Worm (Caenorhabditis elegans): Measurements from ENCODE around the gene asm-2.

Gene asm-2

ce11 chrX:11339375-11339924 is 15.4 kb upstream of the asm-2 start, which contains the start of gene aco-1 (continued):
- TF ChIP-seq xbp-1 (tag; optimal IDR thresholded peaks at IDR 0.05), result peak; percentile 24
- TF ChIP-seq nhr-90 (tag; optimal IDR thresholded peaks at IDR 0.05; ENCODE audit: poor library complexity), result peak; percentile 73
- no peak for TF ChIP-seq sptf-1 (tag; optimal IDR thresholded peaks at IDR 0.05)
- TF ChIP-seq alr-1 (tag; optimal IDR thresholded peaks at IDR 0.05; ENCODE audit: borderline replicate concordance), result no peak
- no peak for TF ChIP-seq jun-1 (tag; optimal IDR thresholded peaks at IDR 0.05)
- peak in 2 of 3 experiments; percentile 28 to 30 for TF ChIP-seq dpl-1 (GFP tag; optimal IDR thresholded peaks at IDR 0.05)
- TF ChIP-seq tbx-2 (tag; optimal IDR thresholded peaks at IDR 0.05), result no peak
- TF ChIP-seq ceh-88 (GFP tag; IDR thresholded peaks at IDR 0.05), result no peak
- TF ChIP-seq nhr-11 (tag; optimal IDR thresholded peaks at IDR 0.05), result no peak
- TF ChIP-seq nhr-20 (tag; optimal IDR thresholded peaks at IDR 0.05), result peak; percentile 65
- no peak for TF ChIP-seq fkh-4 (tag; optimal IDR thresholded peaks at IDR 0.05; ENCODE audit: borderline replicate concordance)
- no peak for TF ChIP-seq lir-3 (tag; optimal IDR thresholded peaks at IDR 0.05; ENCODE audit: poor library complexity)
- no peak for TF ChIP-seq grh-1 (GFP tag; IDR thresholded peaks at IDR 0.05)
- TF ChIP-seq skn-1 (tag; optimal IDR thresholded peaks at IDR 0.05), result no peak
- no peak for TF ChIP-seq unc-30 (tag; optimal IDR thresholded peaks at IDR 0.05)
- no peak for TF ChIP-seq nhr-12 (tag; optimal IDR thresholded peaks at IDR 0.05)
- no peak for TF ChIP-seq dsc-1 (tag; optimal IDR thresholded peaks at IDR 0.05)
- no peak for TF ChIP-seq sup-37 (GFP tag; optimal IDR thresholded peaks at IDR 0.05)
- TF ChIP-seq mef-2 (tag; optimal IDR thresholded peaks at IDR 0.05), result no peak
- no peak for TF ChIP-seq pax-3 (tag; optimal IDR thresholded peaks at IDR 0.05)
- peak; percentile 44 for TF ChIP-seq blmp-1 (tag; optimal IDR thresholded peaks at IDR 0.05)
- no peak for TF ChIP-seq nhr-84 (tag; optimal IDR thresholded peaks at IDR 0.05)
- peak; percentile 27 to 31 for TF ChIP-seq efl-1 (optimal IDR thresholded peaks at IDR 0.05)
- no peak for TF ChIP-seq efl-1 (GFP tag; optimal IDR thresholded peaks at IDR 0.05 in 1 of 2)
- TF ChIP-seq mab-9 (GFP tag; IDR thresholded peaks at IDR 0.05), result no peak
- peak; percentile 78 for TF ChIP-seq lin-14 (GFP tag; optimal IDR thresholded peaks at IDR 0.05)
- no peak for TF ChIP-seq ztf-11 (tag; optimal IDR thresholded peaks at IDR 0.05)
- TF ChIP-seq C04F5.9 (tag; optimal IDR thresholded peaks at IDR 0.05), result no peak
- TF ChIP-seq tlp-1 (tag; optimal IDR thresholded peaks at IDR 0.05), result no peak
- TF ChIP-seq F16B12.6 (tag; optimal IDR thresholded peaks at IDR 0.05), result peak; percentile 80
- TF ChIP-seq fkh-10 (GFP tag; optimal IDR thresholded peaks at IDR 0.05), result no peak
- TF ChIP-seq C34B4.2 (tag; optimal IDR thresholded peaks at IDR 0.05), result no peak
- peak; percentile 35 for TF ChIP-seq efl-3 (GFP tag; optimal IDR thresholded peaks at IDR 0.05)
- no peak for TF ChIP-seq ceh-90 (tag; optimal IDR thresholded peaks at IDR 0.05)
- no peak for TF ChIP-seq fkh-8 (tag; optimal IDR thresholded peaks at IDR 0.05)
- TF ChIP-seq ceh-82 (tag; optimal IDR thresholded peaks at IDR 0.05), result peak in 1 of 3 experiments; percentile 24
- no peak for TF ChIP-seq fos-1 (tag; optimal IDR thresholded peaks at IDR 0.05)
- TF ChIP-seq ets-5 (GFP tag; IDR thresholded peaks at IDR 0.05), result no peak
- 0 out of 2 replicates have a peak, but pooled peaks have one; percentile 33 for TF ChIP-seq nhr-19 (GFP tag; conservative IDR thresholded peaks at IDR 0.05)
- peak in 1 of 2 experiments; percentile 54 for TF ChIP-seq lsy-2 (tag; optimal IDR thresholded peaks at IDR 0.05)
- TF ChIP-seq ceh-8 (GFP tag; optimal IDR thresholded peaks at IDR 0.05), result no peak
- peak; percentile 24 to 70 for TF ChIP-seq lin-35 (GFP tag; optimal IDR thresholded peaks at IDR 0.05)
- peak; percentile 47 for TF ChIP-seq unc-130 (tag; optimal IDR thresholded peaks at IDR 0.05)
- peak; percentile 50 for TF ChIP-seq mep-1 (tag; optimal IDR thresholded peaks at IDR 0.05)
- TF ChIP-seq hlh-4 (tag; optimal IDR thresholded peaks at IDR 0.05), result no peak
- TF ChIP-seq elt-2 (tag; optimal IDR thresholded peaks at IDR 0.05), result peak; percentile 69
- TF ChIP-seq lin-39 (tag; optimal IDR thresholded peaks at IDR 0.05), result no peak
- no peak for TF ChIP-seq egl-13 (tag; optimal IDR thresholded peaks at IDR 0.05)
- peak; percentile 32 for TF ChIP-seq C16A3.4 (tag; optimal IDR thresholded peaks at IDR 0.05)
- TF ChIP-seq unc-98 (GFP tag; IDR thresholded peaks at IDR 0.05), result no peak
- TF ChIP-seq ceh-63 (GFP tag; optimal IDR thresholded peaks at IDR 0.05), result no peak
- TF ChIP-seq mdl-1 (tag; optimal IDR thresholded peaks at IDR 0.05), result peak in 1 of 2 experiments; percentile 9
- no peak for TF ChIP-seq egl-27 (tag; optimal IDR thresholded peaks at IDR 0.05)
